Fruit fly (Drosophila melanogaster) whole organism, pupa: Measurements from ENCODE around the gene RpL22.
A peak's percentile ranks its signal among the peaks of the same experiment; 100 is the strongest.

Experiments used
- CG10348 ChIP-seq: fragments of 200-800 bp; sonication (Bioruptor generic); IDR thresholded peaks from 2 replicates; pipeline ENCODE4 v1.3.6; 2022; ENCODE audit warnings: missing biosample characterization, missing genetic modification characterization
- CG12605 ChIP-seq: fragments of 200-800 bp; sonication (Bioruptor generic); IDR thresholded peaks from 2 replicates; pipeline ENCODE4 v1.3.6; 2022; ENCODE audit warnings: missing biosample characterization, missing genetic modification characterization
- CG13204 ChIP-seq: fragments of 200-800 bp; sonication (Bioruptor generic); optimal IDR thresholded peaks from 2 replicates; lab custom pipeline; 2018; ENCODE audit warnings: missing biosample characterization, mild to moderate bottlenecking, missing genetic modification characterization, moderate library complexity
- CG14655 ChIP-seq: fragments of 200-800 bp; sonication (Bioruptor generic); optimal IDR thresholded peaks from 3 replicates; lab custom pipeline; 2017; ENCODE audit warnings: mild to moderate bottlenecking, missing biosample characterization, missing genetic modification reagents, missing genetic modification characterization
- CG15710 ChIP-seq: fragments of 200-800 bp; sonication (Bioruptor generic); optimal IDR thresholded peaks from 2 replicates; lab custom pipeline; 2018; ENCODE audit warnings: missing biosample characterization, mild to moderate bottlenecking, missing genetic modification characterization, moderate library complexity
- CG17806 ChIP-seq: fragments of 200-800 bp; sonication (Bioruptor generic); optimal IDR thresholded peaks from 2 replicates; lab custom pipeline; 2018; ENCODE audit warnings: missing biosample characterization, mild to moderate bottlenecking, missing genetic modification characterization, moderate library complexity
- CG32121 ChIP-seq: fragments of 200-800 bp; sonication (Bioruptor generic); IDR thresholded peaks from 2 replicates; pipeline ENCODE4 v1.3.6; 2022; ENCODE audit warnings: missing biosample characterization, missing genetic modification characterization
- CG34367 ChIP-seq: fragments of 200-800 bp; sonication (Bioruptor generic); optimal IDR thresholded peaks from 2 replicates; lab custom pipeline; 2018; ENCODE audit warnings: missing biosample characterization, mild to moderate bottlenecking, missing genetic modification characterization
- CG4496 ChIP-seq: fragments of 200-800 bp; sonication (Bioruptor generic); IDR thresholded peaks from 3 replicates; pipeline ENCODE4 v1.3.6; 2022; ENCODE audit warnings: missing biosample characterization, missing genetic modification characterization
- CG8159 ChIP-seq: fragments of 200-800 bp; sonication (Bioruptor generic); optimal IDR thresholded peaks from 3 replicates; lab custom pipeline; 2018; ENCODE audit warnings: missing biosample characterization, mild to moderate bottlenecking, missing genetic modification characterization, moderate library complexity
- CG8301 ChIP-seq: fragments of 200-800 bp; sonication (Bioruptor generic); optimal IDR thresholded peaks from 2 replicates; lab custom pipeline; 2018; ENCODE audit warnings: missing biosample characterization, mild to moderate bottlenecking, missing genetic modification characterization
- CG9948 ChIP-seq: fragments of 200-800 bp; sonication (Bioruptor generic); optimal IDR thresholded peaks from 2 replicates; lab custom pipeline; 2018; ENCODE audit warnings: missing biosample characterization, mild to moderate bottlenecking, missing genetic modification characterization, moderate library complexity
- D1 ChIP-seq: fragments of 200-800 bp; sonication (Bioruptor generic); optimal IDR thresholded peaks from 2 replicates; lab custom pipeline; 2018; ENCODE audit warnings: missing biosample characterization, mild to moderate bottlenecking, missing genetic modification characterization, moderate library complexity
- EcR ChIP-seq: fragments of 200-800 bp; sonication (Bioruptor generic); optimal IDR thresholded peaks from 3 replicates; lab custom pipeline; 2019; ENCODE audit warnings: missing biosample characterization, missing genetic modification characterization, mild to moderate bottlenecking, moderate library complexity, missing genetic modification reagents
- Ets98B ChIP-seq: fragments of 200-800 bp; sonication (Bioruptor generic); IDR thresholded peaks from 2 replicates; pipeline ENCODE4 v1.3.6; 2022; ENCODE audit warnings: missing biosample characterization, missing genetic modification characterization
- Pif1A ChIP-seq: fragments of 200-800 bp; sonication (Bioruptor generic); optimal IDR thresholded peaks from 3 replicates; lab custom pipeline; 2016; ENCODE audit warnings: missing biosample characterization, missing genetic modification characterization
- Pif1B ChIP-seq: fragments of 200-800 bp; sonication (Bioruptor generic); optimal IDR thresholded peaks from 3 replicates; lab custom pipeline; 2016; ENCODE audit warnings: missing biosample characterization, missing genetic modification characterization
- Snoo ChIP-seq: fragments of 200-800 bp; sonication (Bioruptor generic); optimal IDR thresholded peaks from 3 replicates; lab custom pipeline; 2017; ENCODE audit warnings: missing biosample characterization, mild to moderate bottlenecking, missing genetic modification characterization, inconsistent platforms
- fd96Ca ChIP-seq: fragments of 200-800 bp; sonication (Bioruptor generic); IDR thresholded peaks from 3 replicates; pipeline ENCODE4 v1.3.6; 2022; ENCODE audit warnings: missing biosample characterization, missing genetic modification characterization
- gl ChIP-seq: fragments of 200-800 bp; sonication (Bioruptor generic); optimal IDR thresholded peaks from 2 replicates; lab custom pipeline; 2018; ENCODE audit warnings: missing biosample characterization, mild to moderate bottlenecking, missing genetic modification characterization
- rn ChIP-seq: fragments of 200-800 bp; sonication (Bioruptor generic); IDR thresholded peaks from 2 replicates; pipeline ENCODE4 v1.3.6; 2022; ENCODE audit warnings: missing biosample characterization, missing genetic modification characterization

Gene RpL22

DNA sequence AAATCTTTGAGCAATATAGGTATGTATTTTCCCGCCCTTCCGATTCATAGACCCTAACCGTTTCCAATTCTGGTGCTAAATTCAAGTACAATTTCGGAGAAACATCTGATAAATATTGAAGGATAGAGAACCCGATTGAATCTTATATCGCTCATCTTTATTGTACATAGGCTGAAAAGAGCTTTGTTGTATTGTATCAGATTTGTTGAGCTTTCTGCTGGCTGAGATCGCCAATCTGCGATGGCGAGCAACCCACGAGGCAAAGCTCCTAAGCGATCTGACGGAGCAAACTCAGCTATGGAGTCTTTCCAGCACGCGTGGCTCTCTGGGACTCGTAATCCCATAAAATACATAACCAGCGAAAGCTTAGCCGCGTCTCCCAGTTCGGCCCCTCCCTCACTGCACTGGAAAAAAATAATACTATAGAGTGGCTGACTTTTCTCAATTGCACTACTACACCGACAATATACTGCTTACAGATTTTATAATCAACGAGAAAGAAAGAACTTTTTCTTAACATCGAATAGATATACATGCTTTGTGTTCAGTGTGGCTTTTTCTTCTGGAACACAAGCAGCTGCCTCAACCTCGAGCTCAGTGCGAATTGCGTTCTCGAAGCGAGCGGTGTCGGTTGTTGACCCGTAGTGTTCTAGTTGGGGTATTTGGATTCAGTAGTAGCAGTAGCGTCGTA, 9.1 kb downstream of the RpL22 start:
- no peak for TF ChIP-seq D1 (tag; lab: Kevin White, UChicago)
- peak; percentile 73 for TF ChIP-seq gl (tag; lab: Kevin White, UChicago)
- peak; percentile 83 for TF ChIP-seq CG15710 (tag; lab: Kevin White, UChicago)
- TF ChIP-seq Pif1B = peak; percentile 91
- TF ChIP-seq CG9948 = peak; percentile 74
- TF ChIP-seq CG14655 (GFP tag; lab: Kevin White, UChicago) = peak; percentile 90
- TF ChIP-seq CG17806 (tag; lab: Kevin White, UChicago) = peak; percentile 78
- TF ChIP-seq CG4496 (GFP tag; lab: Robert Waterston, UW) = peak; percentile 96
- TF ChIP-seq fd96Ca (GFP tag; lab: Robert Waterston, UW) = peak; percentile 94
- TF ChIP-seq CG8159 = peak; percentile 82
- peak; percentile 92 for TF ChIP-seq CG32121
- peak; percentile 82 for TF ChIP-seq Snoo (tag; lab: Kevin White, UChicago)
- TF ChIP-seq Ets98B (GFP tag; lab: Robert Waterston, UW) = peak; percentile 95
- TF ChIP-seq Pif1A = peak; percentile 87
- peak; percentile 48 for TF ChIP-seq CG13204 (GFP tag; lab: Kevin White, UChicago)
- TF ChIP-seq EcR = peak; percentile 96
- TF ChIP-seq CG34367 (tag; lab: Kevin White, UChicago) = peak; percentile 70
- TF ChIP-seq rn = peak; percentile 82
- peak; percentile 76 for TF ChIP-seq CG10348 (GFP tag; lab: Robert Waterston, UW)
- peak; percentile 92 for TF ChIP-seq CG12605 (GFP tag; lab: Robert Waterston, UW)
- peak; percentile 87 for TF ChIP-seq CG8301 (tag; lab: Kevin White, UChicago)

DNA sequence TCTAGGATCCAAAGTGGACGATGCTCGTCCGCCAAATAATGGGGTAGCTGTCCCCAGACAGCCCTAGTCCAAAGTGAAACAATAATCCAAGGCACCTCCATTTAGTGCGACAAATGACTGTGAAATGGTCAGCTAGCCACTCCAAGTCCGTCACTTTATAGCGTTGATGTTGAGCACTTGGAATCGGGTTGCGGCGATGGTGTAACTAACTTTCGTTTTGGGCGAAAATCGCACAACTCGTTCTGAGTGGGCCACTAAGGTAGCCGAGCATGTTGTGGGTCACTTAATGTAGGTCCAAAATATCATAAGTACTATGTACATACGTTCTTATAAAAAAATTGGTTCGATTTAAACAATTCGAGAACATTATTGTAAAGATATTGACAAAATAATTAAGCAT, 11.4 kb downstream of the RpL22 start, which contains the start of gene CG13361:
Gene CG13361 (minus strand): TSS at position 101 of the 400 bp plus-strand sequence.
- TF ChIP-seq Pif1B = no peak

DNA sequence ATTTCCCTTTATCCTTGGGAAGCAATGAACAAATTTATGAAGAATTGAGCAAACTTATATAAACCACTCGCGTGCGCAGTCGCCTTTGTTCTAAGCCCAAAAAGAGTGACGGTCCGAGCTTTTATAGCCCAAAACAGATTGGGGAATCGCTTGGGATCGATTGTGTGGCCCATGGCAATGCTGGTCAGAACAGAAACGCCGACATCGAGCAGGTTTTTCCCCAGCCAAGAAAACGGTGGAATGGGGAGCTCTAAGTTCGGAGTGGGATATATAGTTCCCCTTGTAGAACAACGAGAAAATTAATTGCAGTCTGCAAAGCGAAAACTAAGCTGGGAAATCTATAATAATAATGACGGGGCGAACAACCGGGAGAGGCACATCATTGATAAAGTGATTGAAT, 13.7 kb downstream of the RpL22 start, which contains the start of gene CG13362:
Gene CG13362 (minus strand): TSS at position 101 of the 400 bp plus-strand sequence.
- no peak for TF ChIP-seq CG12605 (GFP tag; lab: Robert Waterston, UW)
- TF ChIP-seq Ets98B (GFP tag; lab: Robert Waterston, UW) = no peak
- no peak for TF ChIP-seq CG10348 (GFP tag; lab: Robert Waterston, UW)
- TF ChIP-seq CG4496 (GFP tag; lab: Robert Waterston, UW) = no peak
- TF ChIP-seq D1 (tag; lab: Kevin White, UChicago) = no peak
- TF ChIP-seq CG8159 = no peak
- TF ChIP-seq Pif1B = no peak
- TF ChIP-seq CG13204 (GFP tag; lab: Kevin White, UChicago) = no peak
- TF ChIP-seq CG17806 (tag; lab: Kevin White, UChicago) = no peak
- TF ChIP-seq rn = no peak
- no peak for TF ChIP-seq EcR
- TF ChIP-seq Pif1A = no peak
- TF ChIP-seq fd96Ca (GFP tag; lab: Robert Waterston, UW) = no peak
- TF ChIP-seq gl (tag; lab: Kevin White, UChicago) = no peak
- no peak for TF ChIP-seq CG14655 (GFP tag; lab: Kevin White, UChicago)
- TF ChIP-seq CG15710 (tag; lab: Kevin White, UChicago) = no peak
- TF ChIP-seq CG32121 = no peak
- TF ChIP-seq Snoo (tag; lab: Kevin White, UChicago) = no peak
- TF ChIP-seq, all 21 proteins: peak for 0

DNA sequence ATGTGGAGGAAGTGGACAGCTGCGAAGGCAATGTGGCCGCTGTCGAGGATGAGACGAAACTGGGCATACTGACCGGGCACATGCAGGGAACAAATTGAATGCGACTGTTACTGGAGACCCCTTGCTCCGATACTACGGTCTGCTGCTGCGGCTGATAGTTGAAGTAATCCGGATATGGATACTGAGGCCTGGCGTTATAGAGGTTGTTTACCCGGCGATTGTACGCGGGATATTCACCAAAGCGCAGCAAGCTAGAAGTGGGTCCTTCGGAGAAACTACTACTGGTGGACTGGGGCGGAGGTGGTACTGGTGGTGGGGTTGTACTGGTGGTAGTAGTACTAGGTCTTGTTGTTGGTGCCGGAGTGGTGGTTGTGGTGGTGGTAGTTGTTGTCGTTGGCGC, 14.9 kb downstream of the RpL22 start, which contains the start of gene CG5254:
Gene CG5254 (plus strand): TSS at position 301 of the 400 bp plus-strand sequence.
- TF ChIP-seq CG9948 (no peak), CG15710 (tag; lab: Kevin White, UChicago) (no peak), D1 (tag; lab: Kevin White, UChicago) (no peak), CG14655 (GFP tag; lab: Kevin White, UChicago) (no peak), Pif1A (no peak), Ets98B (GFP tag; lab: Robert Waterston, UW) (no peak), fd96Ca (GFP tag; lab: Robert Waterston, UW) (no peak), Snoo (tag; lab: Kevin White, UChicago) (no peak), CG8159 (no peak), CG17806 (tag; lab: Kevin White, UChicago) (no peak), rn (no peak), EcR (no peak), CG8301 (tag; lab: Kevin White, UChicago) (no peak), CG12605 (GFP tag; lab: Robert Waterston, UW) (no peak), gl (tag; lab: Kevin White, UChicago) (no peak), Pif1B (no peak), CG13204 (GFP tag; lab: Kevin White, UChicago) (no peak), CG34367 (tag; lab: Kevin White, UChicago) (no peak), CG4496 (GFP tag; lab: Robert Waterston, UW) (no peak), CG32121 (no peak)

DNA sequence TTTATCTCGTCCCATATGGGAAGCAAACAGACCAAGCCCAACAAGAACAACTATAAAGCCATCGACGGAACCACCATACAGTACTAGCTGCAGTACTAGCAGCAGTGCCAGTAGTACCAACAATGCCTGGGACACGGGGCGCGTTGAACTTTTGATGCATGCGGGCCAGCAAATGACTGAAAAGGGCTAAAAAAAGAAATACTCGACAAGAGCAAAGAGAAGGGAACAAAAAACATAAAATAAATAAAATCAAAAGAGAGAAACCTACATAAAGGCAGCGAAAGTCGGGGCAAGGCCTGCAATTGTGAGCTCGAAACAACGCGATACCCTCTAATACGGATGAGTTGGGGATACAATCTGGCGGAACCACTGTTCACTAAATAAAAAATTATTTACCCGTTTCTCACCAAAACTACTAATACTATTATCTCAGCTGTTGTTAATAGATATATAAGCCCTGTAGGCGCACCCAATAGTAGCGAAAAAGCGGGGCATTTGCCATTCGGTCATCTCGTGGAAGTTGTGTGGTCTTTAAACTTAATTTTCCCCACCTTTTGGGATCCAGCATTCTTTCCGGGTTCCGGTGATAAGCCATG, 25.2 kb downstream of the RpL22 start:
- TF ChIP-seq EcR (peak; percentile 83), CG12605 (GFP tag; lab: Robert Waterston, UW) (no peak), fd96Ca (GFP tag; lab: Robert Waterston, UW) (peak; percentile 53; the same call in 2 of the 3 replicates), CG34367 (tag; lab: Kevin White, UChicago) (no peak), CG32121 (no peak), Ets98B (GFP tag; lab: Robert Waterston, UW) (no peak), Snoo (tag; lab: Kevin White, UChicago) (peak; percentile 47), Pif1B (peak; percentile 60), Pif1A (peak; percentile 65), CG8301 (tag; lab: Kevin White, UChicago) (peak; percentile 26), CG4496 (GFP tag; lab: Robert Waterston, UW) (0 out of 3 replicates have a peak, but pooled peaks have one; percentile 36), D1 (tag; lab: Kevin White, UChicago) (no peak), gl (tag; lab: Kevin White, UChicago) (no peak), CG9948 (no peak), CG17806 (tag; lab: Kevin White, UChicago) (peak; percentile 26), CG15710 (tag; lab: Kevin White, UChicago) (peak; percentile 20), CG13204 (GFP tag; lab: Kevin White, UChicago) (no peak), CG10348 (GFP tag; lab: Robert Waterston, UW) (no peak), rn (no peak), CG14655 (GFP tag; lab: Kevin White, UChicago) (no peak), CG8159 (peak; percentile 47)
